Worm (Caenorhabditis elegans): Measurements from ENCODE around the gene col-81.

col-81 gene

ce11 chrII:11013667-11014066, at the start of gene col-81:
Gene col-81, minus strand, starts transcription at chrII:11013767.
- TF ChIP-seq ceh-39 (tag; optimal IDR thresholded peaks at IDR 0.05) (no peak), ham-2 (GFP tag; optimal IDR thresholded peaks at IDR 0.05) (no peak), sem-2 (GFP tag; optimal IDR thresholded peaks at IDR 0.05) (no peak), ceh-83 (GFP tag; optimal IDR thresholded peaks at IDR 0.05) (no peak), elt-3 (tag; optimal IDR thresholded peaks at IDR 0.05) (no peak), snpc-4 (tag; optimal IDR thresholded peaks at IDR 0.05) (no peak), M03D4.4 (tag; optimal IDR thresholded peaks at IDR 0.05) (no peak), lsy-2 (tag; optimal IDR thresholded peaks at IDR 0.05) (no peak), mep-1 (tag; optimal IDR thresholded peaks at IDR 0.05) (no peak), sptf-1 (tag; optimal IDR thresholded peaks at IDR 0.05) (no peak), nhr-237 (tag; optimal IDR thresholded peaks at IDR 0.05) (no peak), elt-1 (tag; optimal IDR thresholded peaks at IDR 0.05; ENCODE audit: borderline replicate concordance, insufficient read depth) (no peak), lin-13 (tag; optimal IDR thresholded peaks at IDR 0.05) (no peak), mls-2 (tag; optimal IDR thresholded peaks at IDR 0.05) (no peak), ces-1 (GFP tag; optimal IDR thresholded peaks at IDR 0.05) (no peak), ceh-43 (GFP tag; optimal IDR thresholded peaks at IDR 0.05) (no peak), pha-4 (tag; optimal IDR thresholded peaks at IDR 0.05) (no peak), unc-120 (tag; optimal IDR thresholded peaks at IDR 0.05; ENCODE audit: poor library complexity, severe bottlenecking) (no peak)

- TF ChIP-seq elt-1 (tag; optimal IDR thresholded peaks at IDR 0.05; ENCODE audit: borderline replicate concordance, insufficient read depth) (peak; percentile 77), lin-32 (GFP tag; optimal IDR thresholded peaks at IDR 0.05) (no peak), nhr-237 (tag; optimal IDR thresholded peaks at IDR 0.05) (no peak), elt-3 (tag; optimal IDR thresholded peaks at IDR 0.05) (peak; percentile 43), sem-2 (GFP tag; optimal IDR thresholded peaks at IDR 0.05) (no peak), sptf-1 (tag; optimal IDR thresholded peaks at IDR 0.05) (no peak)
Measured at ce11 chrII:11057256-11057655, 43.7 kb upstream of the col-81 start.

ce11 chrII:11055223-11055622, 41.7 kb upstream of the col-81 start, which contains the start of gene F45E10.2:
Gene F45E10.2, minus strand, starts transcription at chrII:11055323.
- no peak for TF ChIP-seq flh-1 (GFP tag; optimal IDR thresholded peaks at IDR 0.05)
- TF ChIP-seq ceh-43 (GFP tag; optimal IDR thresholded peaks at IDR 0.05), result no peak
- TF ChIP-seq nhr-28 (tag; optimal IDR thresholded peaks at IDR 0.05), result no peak
- no peak for TF ChIP-seq nhr-2 (tag; optimal IDR thresholded peaks at IDR 0.05)
- TF ChIP-seq unc-62 (GFP tag; optimal IDR thresholded peaks at IDR 0.05), result no peak

- no peak for TF ChIP-seq ztf-11 (tag; optimal IDR thresholded peaks at IDR 0.05)
- TF ChIP-seq mls-2 (tag; optimal IDR thresholded peaks at IDR 0.05), result no peak
Measured at ce11 chrII:11052526-11052925, 39.0 kb upstream of the col-81 start.

- TF ChIP-seq ztf-11 (tag; optimal IDR thresholded peaks at IDR 0.05) (no peak), unc-39 (tag; optimal IDR thresholded peaks at IDR 0.05) (no peak), zip-8 (tag; optimal IDR thresholded peaks at IDR 0.05) (no peak), ceh-39 (tag; optimal IDR thresholded peaks at IDR 0.05) (no peak), mep-1 (tag; optimal IDR thresholded peaks at IDR 0.05) (no peak), blmp-1 (tag; optimal IDR thresholded peaks at IDR 0.05) (no peak)
Measured at ce11 chrII:11050678-11051077, 37.1 kb upstream of the col-81 start.

ce11 chrII:11049876-11050275, 36.3 kb upstream of the col-81 start, which contains the start of the genes sdhd-1 and ilkp-1:
Gene sdhd-1, minus strand, starts transcription at chrII:11049913.
Gene ilkp-1, plus strand, starts transcription at chrII:11050255.
- TF ChIP-seq ces-1 (GFP tag; optimal IDR thresholded peaks at IDR 0.05) (peak; percentile 71), unc-62 (GFP tag; optimal IDR thresholded peaks at IDR 0.05) (no peak), lsy-2 (tag; optimal IDR thresholded peaks at IDR 0.05) (peak; percentile 49), bed-3 (GFP tag; optimal IDR thresholded peaks at IDR 0.05) (no peak)

ce11 chrII:11048930-11049329, 35.4 kb upstream of the col-81 start, which contains the start of gene F33A8.4:
Gene F33A8.4, minus strand, starts transcription at chrII:11049030.
- no peak for TF ChIP-seq nhr-28 (tag; optimal IDR thresholded peaks at IDR 0.05)
